Worm (Caenorhabditis elegans): ENCODE data around the gene F21C10.13.
A peak's percentile ranks its signal among the peaks of the same experiment; 100 is the strongest.

ce11 chrV:9128562-9128961, 6.5 kb downstream of the F21C10.13 start:
- TF ChIP-seq elt-3 (tag; optimal IDR thresholded peaks at IDR 0.05): no peak
- TF ChIP-seq unc-130 (tag; optimal IDR thresholded peaks at IDR 0.05): no peak
- TF ChIP-seq unc-62 (GFP tag; optimal IDR thresholded peaks at IDR 0.05): no peak
- TF ChIP-seq mab-9 (GFP tag; IDR thresholded peaks at IDR 0.05): no peak
- TF ChIP-seq nhr-12 (tag; optimal IDR thresholded peaks at IDR 0.05): no peak
- peak; percentile 77 for TF ChIP-seq pax-3 (tag; optimal IDR thresholded peaks at IDR 0.05)
- no peak for TF ChIP-seq aha-1 (tag; optimal IDR thresholded peaks at IDR 0.05)
- no peak for TF ChIP-seq lin-39 (tag; optimal IDR thresholded peaks at IDR 0.05)
- TF ChIP-seq vab-15 (tag; optimal IDR thresholded peaks at IDR 0.05): no peak
- TF ChIP-seq elt-2 (tag; optimal IDR thresholded peaks at IDR 0.05): no peak
